Worm (Caenorhabditis elegans) whole organism, midembryonic: ENCODE data around the gene bus-8A.

Experiments
- T22C8.4 ChIP-seq: fragments of 200-800 bp; sonication (Bioruptor generic); IDR thresholded peaks from 2 replicates; pipeline ENCODE4 v1.3.6; 2022; ENCODE audit warnings: missing genetic modification characterization, missing compliant biosample characterization
- cog-1 ChIP-seq: sonication (generic microtip); optimal IDR thresholded peaks from 2 replicates; lab custom pipeline; 2016; ENCODE audit warnings: missing genetic modification characterization, missing compliant biosample characterization
- flt-1 ChIP-seq: fragments of 200-800 bp; sonication (Bioruptor generic); IDR thresholded peaks from 2 replicates; pipeline ENCODE4 v1.3.6; 2022; ENCODE audit warnings: missing genetic modification characterization, missing compliant biosample characterization
- klf-2 ChIP-seq: fragments of 200-800 bp; sonication (Bioruptor generic); conservative IDR thresholded peaks from 2 replicates; pipeline ENCODE4 v1.3.6; 2022; ENCODE audit warnings: missing genetic modification reagents, missing genetic modification characterization, missing compliant biosample characterization
- med-1 ChIP-seq: sonication (generic microtip); optimal IDR thresholded peaks from 2 replicates; lab custom pipeline; 2017; ENCODE audit warnings: missing genetic modification characterization, mild to moderate bottlenecking, missing compliant biosample characterization, antibody characterized with exemption, missing genetic modification reagents; ENCODE audit not compliant: insufficient read depth
- ref-1 ChIP-seq: fragments of 200-800 bp; sonication (Bioruptor generic); conservative IDR thresholded peaks from 2 replicates; pipeline ENCODE4 v1.3.6; 2022; ENCODE audit warnings: missing genetic modification reagents, missing genetic modification characterization, missing compliant biosample characterization
- tab-1 ChIP-seq: fragments of 200-800 bp; sonication (Bioruptor generic); IDR thresholded peaks from 2 replicates; pipeline ENCODE4 v1.3.6; 2022; ENCODE audit warnings: missing genetic modification characterization, missing compliant biosample characterization
- ztf-23 ChIP-seq: fragments of 200-800 bp; sonication (Bioruptor generic); IDR thresholded peaks from 2 replicates; pipeline ENCODE4 v1.3.6; 2022; ENCODE audit warnings: missing genetic modification reagents, missing genetic modification characterization, missing compliant biosample characterization
- ztf-29 ChIP-seq: fragments of 200-800 bp; sonication (Bioruptor generic); IDR thresholded peaks from 2 replicates; pipeline ENCODE4 v1.3.6; 2022; ENCODE audit warnings: missing genetic modification reagents, missing genetic modification characterization, missing compliant biosample characterization

The bus-8A gene

DNA sequence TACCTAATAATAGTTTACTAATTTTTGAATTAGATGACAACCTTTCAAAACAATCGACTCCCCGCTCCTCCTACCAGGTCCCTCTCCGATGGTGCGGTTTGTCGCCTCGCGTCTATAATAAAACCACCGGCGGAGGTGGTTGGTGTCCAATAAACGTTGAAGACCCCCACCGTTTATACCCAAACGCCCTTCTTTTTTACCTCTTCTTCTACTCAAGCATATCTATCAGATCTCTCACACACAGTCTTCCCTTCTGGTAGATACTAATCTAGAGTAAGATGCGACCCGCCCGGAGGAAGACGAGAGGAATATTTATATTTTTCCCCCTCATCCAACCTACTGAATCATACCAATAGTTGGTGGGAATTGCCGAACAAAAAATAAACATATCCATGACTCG, 13.8 kb upstream of the bus-8A start:
- TF ChIP-seq klf-2 (no peak), tab-1 (GFP tag; lab: Robert Waterston, UW) (no peak), T22C8.4 (GFP tag; lab: Robert Waterston, UW) (no peak), ztf-23 (GFP tag; lab: Robert Waterston, UW) (no peak), ztf-29 (GFP tag; lab: Robert Waterston, UW) (no peak), flt-1 (GFP tag; lab: Robert Waterston, UW) (no peak), med-1 (GFP tag; lab: Kevin White, UChicago) (no peak), cog-1 (no peak), ref-1 (GFP tag; lab: Robert Waterston, UW) (no peak)

DNA sequence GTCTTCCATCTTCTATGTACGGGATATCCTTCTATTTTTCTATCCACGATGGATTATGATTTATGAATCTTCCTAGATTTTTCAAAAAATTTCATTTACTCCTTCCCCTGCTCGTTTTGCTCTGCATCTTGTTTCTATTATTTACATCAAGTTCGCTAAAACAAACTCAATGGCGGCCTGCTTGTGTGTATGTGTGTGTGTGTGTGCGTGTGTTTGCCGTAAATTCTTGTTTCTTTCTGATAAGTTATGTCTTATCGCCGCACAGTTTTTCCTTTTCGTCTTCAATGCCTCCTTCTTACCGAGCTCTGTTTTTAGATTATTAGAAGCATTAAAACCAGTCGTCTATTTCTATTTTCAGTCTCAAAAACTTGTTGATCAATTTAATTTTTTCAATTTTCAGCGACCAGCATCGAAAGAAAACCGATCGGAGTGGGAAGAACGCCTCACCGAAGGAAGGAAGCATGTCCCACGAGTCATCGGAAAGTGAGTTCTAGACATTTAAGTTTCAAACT, 13.4 kb upstream of the bus-8A start, which contains the start of gene dlg-1:
dlg-1 (plus strand) TSS at position 401 of the 512 bp plus-strand sequence.
- no peak for TF ChIP-seq med-1 (GFP tag; lab: Kevin White, UChicago)
- no peak for TF ChIP-seq flt-1 (GFP tag; lab: Robert Waterston, UW)
- TF ChIP-seq klf-2: no peak
- TF ChIP-seq ztf-29 (GFP tag; lab: Robert Waterston, UW): no peak
- TF ChIP-seq ztf-23 (GFP tag; lab: Robert Waterston, UW): no peak
- no peak for TF ChIP-seq tab-1 (GFP tag; lab: Robert Waterston, UW)
- no peak for TF ChIP-seq ref-1 (GFP tag; lab: Robert Waterston, UW)
- TF ChIP-seq T22C8.4 (GFP tag; lab: Robert Waterston, UW): no peak
- TF ChIP-seq cog-1: no peak

DNA sequence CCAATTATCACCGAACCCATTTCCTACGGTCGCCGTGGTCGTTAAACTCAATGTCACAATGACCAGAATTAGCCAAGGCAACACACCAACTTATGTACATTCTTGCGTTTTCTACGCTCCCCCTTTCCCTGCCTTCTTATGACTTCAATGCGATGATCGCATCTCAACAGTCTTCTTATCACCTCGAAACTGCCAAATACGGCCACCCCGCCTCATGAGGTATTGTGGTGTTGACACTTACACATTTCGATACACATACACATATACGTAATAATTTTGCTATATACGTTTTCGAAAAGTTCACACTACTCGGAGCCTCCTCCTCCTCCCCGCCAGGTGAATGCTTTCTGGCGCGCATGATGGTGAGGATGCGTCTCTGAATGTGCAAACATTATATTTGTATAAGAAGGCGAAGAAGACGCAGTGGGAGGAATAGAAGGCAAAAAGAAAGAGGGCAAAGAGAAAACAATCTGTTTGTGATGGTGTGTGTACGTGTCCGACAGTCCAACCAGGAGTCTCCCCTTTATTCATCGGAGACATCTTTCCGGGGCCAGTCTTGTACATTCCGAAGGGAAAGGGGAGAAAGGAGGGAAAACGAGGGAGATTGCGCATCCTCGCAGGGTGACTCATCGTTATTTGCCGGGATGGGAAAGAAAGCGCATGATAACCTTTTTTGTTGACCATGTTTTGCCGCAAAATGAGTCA, 12.7 kb upstream of the bus-8A start:
- peak; percentile 67 for TF ChIP-seq cog-1
- TF ChIP-seq T22C8.4 (GFP tag; lab: Robert Waterston, UW): no peak
- 0 out of 2 replicates have a peak, but pooled peaks have one; percentile 53 for TF ChIP-seq tab-1 (GFP tag; lab: Robert Waterston, UW)
- 0 out of 2 replicates have a peak, but pooled peaks have one; percentile 35 for TF ChIP-seq ztf-23 (GFP tag; lab: Robert Waterston, UW)
- no peak for TF ChIP-seq flt-1 (GFP tag; lab: Robert Waterston, UW)

DNA sequence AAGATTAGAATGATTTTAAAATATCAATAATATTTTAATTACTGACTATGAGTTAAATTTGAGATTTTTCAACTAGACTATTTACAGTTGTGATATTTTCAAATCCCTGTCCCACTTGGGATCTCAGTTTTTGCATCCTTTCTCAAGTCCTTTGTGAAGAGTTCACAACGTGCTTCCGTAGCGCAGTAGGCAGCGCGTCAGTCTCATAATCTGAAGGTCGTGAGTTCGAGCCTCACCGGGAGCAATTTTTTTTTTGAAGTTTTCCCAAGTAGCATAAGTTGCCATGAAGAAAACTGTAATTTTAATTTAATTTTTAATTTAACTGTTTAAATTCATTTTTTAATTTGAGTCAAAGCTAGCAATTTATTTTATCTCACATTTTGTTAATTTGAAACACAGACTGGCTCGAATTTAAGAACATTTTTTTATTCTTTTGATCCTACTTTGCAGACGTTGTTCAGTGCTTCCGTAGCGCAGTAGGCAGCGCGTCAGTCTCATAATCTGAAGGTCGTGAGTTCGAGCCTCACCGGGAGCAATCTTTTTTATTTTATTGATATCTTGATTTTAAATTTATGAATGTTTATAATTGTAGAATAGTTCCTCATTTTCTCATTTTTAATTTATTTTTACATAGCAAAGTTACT, 7.3 kb upstream of the bus-8A start:
- TF ChIP-seq klf-2 (no peak), T22C8.4 (GFP tag; lab: Robert Waterston, UW) (peak; percentile 60; the same call in 1 of the 2 replicates), med-1 (GFP tag; lab: Kevin White, UChicago) (no peak), flt-1 (GFP tag; lab: Robert Waterston, UW) (peak; percentile 51)

DNA sequence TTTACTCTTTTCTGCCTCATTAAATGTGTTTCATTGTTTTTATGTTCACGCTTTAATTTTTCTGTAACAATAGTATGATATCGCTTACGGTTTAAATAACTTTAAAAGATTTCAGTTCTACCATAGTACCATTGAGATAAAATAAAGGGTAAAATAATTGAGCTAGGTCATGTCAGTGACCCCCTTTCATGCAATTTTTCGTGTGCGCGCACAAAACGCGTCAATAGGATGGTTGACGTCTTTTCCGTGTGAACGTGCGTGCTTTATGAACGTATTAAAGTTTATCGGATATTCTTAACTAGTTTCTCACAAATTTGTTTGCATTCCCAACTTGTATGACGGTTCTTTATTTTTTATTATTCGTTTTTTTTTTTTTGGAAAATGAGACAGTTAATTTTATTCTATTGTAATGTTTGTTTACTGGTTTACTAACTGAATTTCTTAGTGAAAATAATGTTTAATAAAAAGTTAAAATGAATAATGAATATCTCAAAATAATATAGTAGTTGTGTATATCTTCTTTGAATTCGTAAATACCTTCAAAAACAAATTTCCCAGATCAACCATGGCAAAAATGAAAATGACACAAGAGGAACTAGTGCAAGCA, 6.7 kb upstream of the bus-8A start, which contains the start of gene C25F6.1:
C25F6.1 (plus strand) TSS at position 557 of the 607 bp plus-strand sequence.
- TF ChIP-seq tab-1 (GFP tag; lab: Robert Waterston, UW) (no peak), ztf-29 (GFP tag; lab: Robert Waterston, UW) (no peak), cog-1 (no peak), klf-2 (no peak), flt-1 (GFP tag; lab: Robert Waterston, UW) (no peak), ref-1 (GFP tag; lab: Robert Waterston, UW) (no peak), med-1 (GFP tag; lab: Kevin White, UChicago) (no peak), T22C8.4 (GFP tag; lab: Robert Waterston, UW) (no peak), ztf-23 (GFP tag; lab: Robert Waterston, UW) (no peak)

DNA sequence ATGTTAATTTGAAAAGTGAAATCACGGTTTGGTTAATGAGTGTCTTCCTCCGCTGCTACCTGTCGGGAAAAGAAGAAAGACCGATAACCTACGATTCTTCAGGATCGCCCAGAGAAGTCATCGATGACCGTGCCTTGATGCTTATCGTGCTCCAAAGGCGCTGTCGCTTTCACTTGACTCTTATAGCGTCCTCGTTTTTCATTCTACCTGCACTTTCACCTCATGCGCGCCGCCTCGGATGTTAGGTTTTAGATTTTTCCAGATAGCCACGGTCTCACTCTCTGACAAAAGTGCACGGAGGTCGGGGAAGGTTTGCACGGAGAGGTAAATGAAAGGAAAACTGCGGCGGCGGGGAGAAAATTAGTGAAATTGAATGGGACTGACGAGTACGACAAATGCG, 3.8 kb upstream of the bus-8A start:
- TF ChIP-seq cog-1 (no peak), ztf-29 (GFP tag; lab: Robert Waterston, UW) (no peak), med-1 (GFP tag; lab: Kevin White, UChicago) (no peak)

DNA sequence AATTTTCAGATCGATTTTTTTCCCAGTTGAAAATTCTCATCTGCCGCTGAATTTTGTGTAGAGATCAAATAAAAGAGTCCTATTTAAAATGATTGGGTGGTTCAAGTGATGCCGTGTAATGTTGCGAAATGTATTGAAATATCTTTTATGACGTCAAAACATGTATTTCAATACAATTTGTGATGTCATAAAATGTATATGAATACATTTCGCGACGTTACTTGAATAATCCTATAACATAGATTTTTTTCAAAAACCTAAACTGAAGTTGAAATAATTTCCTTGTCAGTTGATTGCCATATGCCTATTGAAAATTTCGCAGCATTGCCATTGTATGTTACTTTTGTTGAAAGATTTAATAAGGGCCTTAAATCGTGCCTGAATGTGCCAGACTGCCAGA, 3.2 kb upstream of the bus-8A start, which contains the start of gene F55D1.1:
F55D1.1 (plus strand) TSS at position 301 of the 400 bp plus-strand sequence.
- TF ChIP-seq cog-1 (no peak), tab-1 (GFP tag; lab: Robert Waterston, UW) (no peak), ztf-29 (GFP tag; lab: Robert Waterston, UW) (no peak), T22C8.4 (GFP tag; lab: Robert Waterston, UW) (no peak), klf-2 (no peak), flt-1 (GFP tag; lab: Robert Waterston, UW) (no peak), ztf-23 (GFP tag; lab: Robert Waterston, UW) (no peak), med-1 (GFP tag; lab: Kevin White, UChicago) (no peak), ref-1 (GFP tag; lab: Robert Waterston, UW) (no peak)

DNA sequence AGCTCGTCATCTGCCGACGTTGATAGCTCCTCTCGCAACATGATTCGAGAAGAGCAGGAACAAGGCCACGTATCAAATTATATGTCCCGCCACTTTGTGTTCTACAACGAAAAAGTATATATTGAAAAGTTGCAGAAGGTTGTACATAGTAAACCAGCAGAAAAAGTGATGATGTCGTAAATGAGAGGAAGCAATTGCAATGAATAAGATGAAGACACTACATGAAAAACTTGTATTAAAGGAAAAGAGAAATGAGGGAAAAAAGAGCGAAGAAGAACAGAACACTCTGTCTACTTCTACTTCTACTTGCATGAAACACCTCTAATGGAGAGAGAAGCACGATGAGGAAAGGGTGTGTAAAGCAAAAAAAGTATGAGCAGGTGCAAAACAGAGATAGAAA, 12.4 kb downstream of the bus-8A start, which contains the start of gene T23F2.2:
T23F2.2 (minus strand) TSS at position 101 of the 400 bp plus-strand sequence.
- TF ChIP-seq T22C8.4 (GFP tag; lab: Robert Waterston, UW): no peak
- no peak for TF ChIP-seq ref-1 (GFP tag; lab: Robert Waterston, UW)
- TF ChIP-seq tab-1 (GFP tag; lab: Robert Waterston, UW): no peak
- TF ChIP-seq ztf-29 (GFP tag; lab: Robert Waterston, UW): no peak
- TF ChIP-seq med-1 (GFP tag; lab: Kevin White, UChicago): no peak
- no peak for TF ChIP-seq flt-1 (GFP tag; lab: Robert Waterston, UW)
